Worm (Caenorhabditis elegans): ENCODE measurements around the gene srbc-5.

Gene srbc-5

DNA sequence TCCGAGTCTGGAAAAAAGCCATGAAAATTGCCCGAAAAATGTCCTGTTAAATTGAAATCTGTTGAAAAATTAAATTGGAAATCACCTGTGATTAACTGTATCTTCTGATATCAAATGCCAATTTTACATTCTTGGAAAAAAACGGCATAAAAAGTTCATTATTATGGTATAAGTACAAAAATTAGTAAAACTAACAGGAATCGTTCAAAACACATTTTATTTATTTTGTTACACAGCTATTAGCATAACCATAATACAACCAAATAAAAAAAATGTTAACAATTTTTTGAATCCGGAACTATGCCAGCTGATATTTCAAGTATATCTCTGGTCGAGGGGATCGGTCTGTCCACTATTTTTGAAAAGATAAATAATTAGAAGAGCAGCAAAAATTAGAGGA lies 29.6 kb upstream of the srbc-5 start, which contains the start of gene K08D9.10:
TSS of gene K08D9.10 (plus strand) at position 301 of the 400 bp plus-strand sequence.
- TF ChIP-seq nhr-85 (tag) (no peak), zip-4 (GFP tag; optimal IDR thresholded peaks at IDR 0.05) (no peak), fos-1 (tag; optimal IDR thresholded peaks at IDR 0.05) (no peak), hlh-17 (GFP tag; optimal IDR thresholded peaks at IDR 0.05; ENCODE audit: borderline replicate concordance) (no peak), nhr-76 (tag; optimal IDR thresholded peaks at IDR 0.05) (no peak), lin-14 (GFP tag; optimal IDR thresholded peaks at IDR 0.05) (no peak), ets-5 (GFP tag; IDR thresholded peaks at IDR 0.05) (no peak), C34B4.2 (tag; optimal IDR thresholded peaks at IDR 0.05) (no peak), pax-3 (tag; optimal IDR thresholded peaks at IDR 0.05) (no peak), snu-23 (GFP tag; optimal IDR thresholded peaks at IDR 0.05) (no peak), ceh-88 (GFP tag; IDR thresholded peaks at IDR 0.05) (no peak), unc-130 (tag; optimal IDR thresholded peaks at IDR 0.05) (no peak), tlp-1 (tag; optimal IDR thresholded peaks at IDR 0.05) (no peak), ceh-90 (tag; optimal IDR thresholded peaks at IDR 0.05) (no peak), isw-1 (GFP tag; IDR thresholded peaks at IDR 0.05) (no peak), lsy-2 (tag; optimal IDR thresholded peaks at IDR 0.05) (no peak)

DNA sequence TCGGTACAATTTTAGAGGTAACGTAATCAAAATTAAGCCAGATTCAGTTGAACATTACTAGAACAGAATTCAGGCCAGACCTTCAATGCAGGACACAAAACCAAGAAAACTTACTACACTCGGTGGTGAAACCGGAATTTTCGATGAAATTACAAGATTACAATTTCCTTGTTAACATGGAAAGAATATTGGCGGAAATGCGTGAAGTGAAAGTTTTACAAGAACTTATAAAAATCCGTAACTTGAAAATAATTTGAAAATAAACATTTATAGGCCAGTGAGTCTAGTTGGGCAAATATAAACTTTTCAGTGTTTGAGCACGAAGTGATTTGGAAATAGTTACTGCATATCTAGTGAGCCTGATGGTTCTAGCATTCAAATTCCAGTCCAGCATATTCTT lies 25.3 kb upstream of the srbc-5 start, which contains the start of gene K08D9.6:
TSS of gene K08D9.6 (minus strand) at position 101 of the 400 bp plus-strand sequence.
- TF ChIP-seq pag-3 (tag; optimal IDR thresholded peaks at IDR 0.05; ENCODE audit: borderline replicate concordance, insufficient read depth) (no peak), nhr-11 (tag; optimal IDR thresholded peaks at IDR 0.05) (no peak), tlp-1 (tag; optimal IDR thresholded peaks at IDR 0.05) (no peak), egl-27 (tag; optimal IDR thresholded peaks at IDR 0.05) (no peak), snpc-4 (tag; optimal IDR thresholded peaks at IDR 0.05) (no peak), rnt-1 (tag; optimal IDR thresholded peaks at IDR 0.05) (no peak), fos-1 (tag; optimal IDR thresholded peaks at IDR 0.05) (no peak), elt-3 (tag; optimal IDR thresholded peaks at IDR 0.05) (no peak), vab-15 (tag; optimal IDR thresholded peaks at IDR 0.05) (no peak), ceh-63 (GFP tag; optimal IDR thresholded peaks at IDR 0.05) (no peak)

DNA sequence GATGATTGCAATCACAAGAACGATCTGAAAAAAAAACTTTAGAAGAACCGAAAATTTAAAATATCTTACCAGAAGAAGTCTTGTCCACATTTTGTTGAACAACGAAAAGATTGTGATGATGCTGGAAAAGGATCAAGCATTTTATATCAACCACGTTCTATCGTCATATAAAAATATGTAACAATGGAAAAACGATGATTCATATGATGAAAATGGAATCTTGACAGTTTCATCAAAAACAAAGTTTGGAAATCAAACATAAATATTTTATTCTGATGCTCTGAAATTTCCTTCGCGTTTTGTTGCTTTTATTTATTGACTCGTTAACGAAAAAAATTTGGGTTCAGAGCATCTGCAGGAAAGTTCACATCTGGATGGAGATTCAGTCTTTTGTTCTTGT lies 23.6 kb upstream of the srbc-5 start, which contains the start of the genes K08D9.9 and str-16:
TSS of gene K08D9.9 (minus strand) at position 101 of the 400 bp plus-strand sequence.
TSS of gene str-16 (plus strand) at position 266 of the 400 bp plus-strand sequence.
- no peak for TF ChIP-seq egl-27 (tag; optimal IDR thresholded peaks at IDR 0.05)
- TF ChIP-seq nhr-77 (tag; optimal IDR thresholded peaks at IDR 0.05): no peak
- no peak for TF ChIP-seq irx-1 (tag; optimal IDR thresholded peaks at IDR 0.05)
- TF ChIP-seq pqm-1 (tag; optimal IDR thresholded peaks at IDR 0.05): no peak
- TF ChIP-seq lin-39 (tag; optimal IDR thresholded peaks at IDR 0.05): no peak

DNA sequence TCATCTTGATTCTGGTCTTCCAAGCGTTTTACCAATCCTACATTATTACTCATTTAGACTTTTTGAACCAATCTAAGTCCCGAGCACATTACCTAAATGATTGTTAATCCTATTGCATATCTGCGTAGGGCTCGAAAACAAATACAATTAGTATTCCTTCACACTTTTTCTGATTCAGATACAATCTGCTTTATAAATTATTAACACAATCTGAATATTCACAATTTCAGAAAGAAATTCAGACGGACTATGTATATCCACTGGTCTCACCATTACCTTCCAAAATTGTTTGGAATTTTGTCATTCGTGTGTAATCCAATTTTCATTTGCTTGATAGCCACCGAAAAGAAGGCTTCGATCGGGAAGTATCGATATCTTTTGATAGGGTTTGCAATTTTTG lies 19.0 kb upstream of the srbc-5 start, which contains the start of gene srj-11:
TSS of gene srj-11 (plus strand) at position 250 of the 400 bp plus-strand sequence.
- TF ChIP-seq lsy-2 (tag; optimal IDR thresholded peaks at IDR 0.05) (no peak), ztf-11 (tag; optimal IDR thresholded peaks at IDR 0.05) (no peak), irx-1 (tag; optimal IDR thresholded peaks at IDR 0.05) (no peak), ceh-63 (GFP tag; optimal IDR thresholded peaks at IDR 0.05) (no peak), dpl-1 (GFP tag; optimal IDR thresholded peaks at IDR 0.05) (no peak), snpc-4 (tag; optimal IDR thresholded peaks at IDR 0.05) (no peak), Y116A8C.19 (tag; optimal IDR thresholded peaks at IDR 0.05; ENCODE audit: borderline replicate concordance) (no peak), nhr-90 (tag; optimal IDR thresholded peaks at IDR 0.05; ENCODE audit: poor library complexity) (no peak), unc-130 (tag; optimal IDR thresholded peaks at IDR 0.05) (no peak), fkh-10 (GFP tag; optimal IDR thresholded peaks at IDR 0.05) (no peak), unc-98 (GFP tag; IDR thresholded peaks at IDR 0.05) (no peak), nhr-237 (tag; optimal IDR thresholded peaks at IDR 0.05) (no peak), aly-2 (tag; optimal IDR thresholded peaks at IDR 0.05) (no peak), grh-1 (GFP tag; IDR thresholded peaks at IDR 0.05) (no peak), zip-4 (GFP tag; optimal IDR thresholded peaks at IDR 0.05) (no peak), skn-1 (tag; optimal IDR thresholded peaks at IDR 0.05) (no peak)
